Fruit fly (Drosophila melanogaster) whole organism, adult: ENCODE data around the gene CG2540.

ENCODE experiments used
- CG11617 ChIP-seq: fragments of 200-800 bp; sonication (Bioruptor generic); optimal IDR thresholded peaks from 2 replicates; lab custom pipeline; 2017; ENCODE audit warnings: mild to moderate bottlenecking, missing biosample characterization, missing genetic modification reagents, missing genetic modification characterization
- CG12768 ChIP-seq: fragments of 200-800 bp; sonication (Bioruptor generic); optimal IDR thresholded peaks from 2 replicates; lab custom pipeline; 2017; ENCODE audit warnings: missing biosample characterization, missing genetic modification characterization, mild to moderate bottlenecking, moderate library complexity, missing genetic modification reagents
- CG14711 ChIP-seq: fragments of 200-800 bp; sonication (Bioruptor generic); optimal IDR thresholded peaks from 2 replicates; lab custom pipeline; 2018; ENCODE audit warnings: missing biosample characterization, mild to moderate bottlenecking, missing genetic modification characterization, moderate library complexity
- CG1620 ChIP-seq: fragments of 200-800 bp; sonication (Bioruptor generic); optimal IDR thresholded peaks from 2 replicates; lab custom pipeline; 2016; ENCODE audit warnings: missing biosample characterization, missing genetic modification characterization
- CG33017 ChIP-seq: fragments of 200-800 bp; sonication (Bioruptor generic); optimal IDR thresholded peaks from 2 replicates; lab custom pipeline; 2018; ENCODE audit warnings: missing biosample characterization, mild to moderate bottlenecking, missing genetic modification characterization, moderate library complexity
- CG5204 ChIP-seq: fragments of 200-800 bp; sonication (Bioruptor generic); optimal IDR thresholded peaks from 2 replicates; lab custom pipeline; 2016; ENCODE audit warnings: missing biosample characterization, missing genetic modification characterization
- CG7045 ChIP-seq: fragments of 200-800 bp; sonication (Bioruptor generic); optimal IDR thresholded peaks from 2 replicates; lab custom pipeline; 2017; ENCODE audit warnings: missing biosample characterization, mild to moderate bottlenecking, missing genetic modification characterization
- CG7101 ChIP-seq: fragments of 200-800 bp; sonication (Bioruptor generic); optimal IDR thresholded peaks from 2 replicates; lab custom pipeline; 2018; ENCODE audit warnings: missing biosample characterization, mild to moderate bottlenecking, missing genetic modification characterization, moderate library complexity
- Clk ChIP-seq: fragments of 200-800 bp; sonication (Bioruptor generic); optimal IDR thresholded peaks from 2 replicates; lab custom pipeline; 2017; ENCODE audit warnings: missing biosample characterization, missing genetic modification characterization
- Crg-1 ChIP-seq: fragments of 200-800 bp; sonication (Bioruptor generic); optimal IDR thresholded peaks from 2 replicates; lab custom pipeline; 2016; ENCODE audit warnings: missing biosample characterization, missing genetic modification characterization
- Hr96 ChIP-seq: fragments of 200-800 bp; sonication (Bioruptor generic); optimal IDR thresholded peaks from 2 replicates; lab custom pipeline; 2016; ENCODE audit warnings: missing biosample characterization, missing genetic modification characterization
- Mnt ChIP-seq: fragments of 200-800 bp; sonication (Bioruptor generic); optimal IDR thresholded peaks from 2 replicates; lab custom pipeline; 2016; ENCODE audit warnings: missing biosample characterization, mild to moderate bottlenecking, missing genetic modification characterization
- bab1 ChIP-seq: fragments of 200-800 bp; sonication (Bioruptor generic); optimal IDR thresholded peaks from 3 replicates; lab custom pipeline; 2019; ENCODE audit warnings: missing biosample characterization, mild to moderate bottlenecking, missing genetic modification characterization, moderate library complexity
- cic ChIP-seq: fragments of 200-800 bp; sonication (Bioruptor generic); optimal IDR thresholded peaks from 2 replicates; lab custom pipeline; 2017; ENCODE audit warnings: missing biosample characterization, mild to moderate bottlenecking, missing genetic modification characterization, moderate library complexity
- cnc ChIP-seq, 2 experiments: fragments of >200 bp; optimal IDR thresholded peaks; 2 replicates each; lab custom pipeline; 2017
- kay ChIP-seq: fragments of 200-800 bp; sonication (Bioruptor generic); peaks from one replicate; lab custom pipeline; 2016; ENCODE audit warnings: missing biosample characterization, missing genetic modification characterization, borderline replicate concordance
- ovo ChIP-seq: fragments of 200-800 bp; sonication (Bioruptor generic); optimal IDR thresholded peaks from 2 replicates; lab custom pipeline; 2016; ENCODE audit warnings: missing biosample characterization, missing genetic modification characterization
- pad ChIP-seq: fragments of 200-800 bp; sonication (Bioruptor generic); optimal IDR thresholded peaks from 3 replicates; lab custom pipeline; 2017; ENCODE audit warnings: missing biosample characterization, missing genetic modification characterization, mild to moderate bottlenecking, moderate library complexity, missing genetic modification reagents
- tj ChIP-seq: fragments of 200-800 bp; sonication (Bioruptor generic); optimal IDR thresholded peaks from 3 replicates; lab custom pipeline; 2017; ENCODE audit warnings: missing biosample characterization, mild to moderate bottlenecking, missing genetic modification characterization, moderate library complexity
- toe ChIP-seq: fragments of 200-800 bp; sonication (Bioruptor generic); optimal IDR thresholded peaks from 2 replicates; lab custom pipeline; 2016; ENCODE audit warnings: missing biosample characterization, missing genetic modification characterization

Gene CG2540

DNA sequence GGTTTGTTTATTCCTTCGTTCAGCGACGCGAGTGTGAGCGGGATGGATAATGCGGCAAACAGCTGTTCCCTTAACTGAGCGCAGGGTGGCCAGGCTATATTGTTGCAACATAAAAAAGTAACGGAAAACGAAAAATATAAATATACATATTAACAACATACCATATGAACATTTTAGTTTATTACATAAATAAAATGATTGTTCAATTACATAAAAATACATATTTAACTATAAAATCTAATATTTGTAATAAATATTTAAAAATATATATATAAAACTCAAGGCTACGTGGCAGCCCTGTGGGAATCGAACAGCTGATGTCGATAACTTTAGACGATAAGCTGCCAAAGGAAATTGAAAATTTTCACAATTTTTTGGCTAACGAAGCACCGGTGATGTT, at the start of gene CG2540, which contains the start of gene Aven:
Gene CG2540, plus strand, starts transcription at position 315 of the 400 bp plus-strand sequence.
Gene Aven, minus strand, starts transcription at position 77 of the 400 bp plus-strand sequence.
- TF ChIP-seq CG12768 (GFP tag; lab: Kevin White, UChicago), result peak; percentile 71
- peak; percentile 99 for TF ChIP-seq CG14711 (tag; lab: Kevin White, UChicago)
- peak; percentile 91 for TF ChIP-seq CG11617 (GFP tag; lab: Kevin White, UChicago)
- peak; percentile 37 for TF ChIP-seq Clk (GFP tag; lab: Kevin White, UChicago)
- TF ChIP-seq kay, result peak; percentile 37
- TF ChIP-seq ovo (GFP tag; lab: Kevin White, UChicago), result peak; percentile 87
- peak; percentile 75 for TF ChIP-seq pad (GFP tag; lab: Kevin White, UChicago)
- peak; percentile 69 for TF ChIP-seq tj
- TF ChIP-seq Crg-1 (GFP tag; lab: Kevin White, UChicago), result peak; percentile 66
- TF ChIP-seq toe, result peak; percentile 34
- TF ChIP-seq cic (GFP tag; lab: Kevin White, UChicago), result peak; percentile 45
- TF ChIP-seq CG33017, result peak; percentile 87
- peak; percentile 94 for TF ChIP-seq bab1 (GFP tag; lab: Kevin White, UChicago)
- TF ChIP-seq cnc (optimal IDR thresholded peaks at IDR 0.05; lab: Kevin White, UChicago), result no peak
- peak; percentile 64 for TF ChIP-seq Mnt (GFP tag; lab: Kevin White, UChicago)
- TF ChIP-seq CG5204 (GFP tag; lab: Kevin White, UChicago), result no peak
- TF ChIP-seq Hr96 (GFP tag; lab: Kevin White, UChicago), result no peak
- TF ChIP-seq CG7045 (GFP tag; lab: Kevin White, UChicago), result peak; percentile 74
- TF ChIP-seq CG1620, result peak; percentile 31
- TF ChIP-seq CG7101 (tag; lab: Kevin White, UChicago), result peak; percentile 94

DNA sequence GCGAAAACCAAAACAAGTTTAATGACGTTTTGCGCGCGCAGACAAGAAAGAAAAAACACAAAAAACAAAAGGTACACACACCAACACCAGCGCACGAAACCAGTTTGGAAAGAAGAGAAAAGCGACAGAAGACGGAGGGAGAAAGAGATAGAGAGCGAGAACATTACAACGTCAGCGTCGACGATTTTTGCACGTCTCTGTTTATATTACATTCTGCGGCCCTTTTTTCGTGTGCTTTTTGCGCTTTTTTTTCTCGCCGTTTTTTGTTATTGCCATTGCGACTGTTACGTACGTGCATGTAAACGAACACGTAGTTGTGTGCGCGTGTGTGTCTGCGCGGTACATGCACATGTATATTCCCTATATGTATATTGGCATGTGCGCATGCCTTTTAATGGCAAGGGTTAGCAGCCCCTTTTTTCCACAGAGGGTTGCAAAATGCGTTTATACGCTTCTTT, 49.6 kb upstream of the CG2540 start:
- TF ChIP-seq Clk (GFP tag; lab: Kevin White, UChicago) (no peak), tj (peak; percentile 81), cnc (optimal IDR thresholded peaks at IDR 0.05; lab: Kevin White, UChicago) (no peak), CG11617 (GFP tag; lab: Kevin White, UChicago) (no peak), Hr96 (GFP tag; lab: Kevin White, UChicago) (no peak), CG33017 (no peak), CG1620 (no peak), kay (no peak), bab1 (GFP tag; lab: Kevin White, UChicago) (peak; percentile 15), cic (GFP tag; lab: Kevin White, UChicago) (no peak), ovo (GFP tag; lab: Kevin White, UChicago) (no peak), toe (no peak), CG5204 (GFP tag; lab: Kevin White, UChicago) (no peak), Mnt (GFP tag; lab: Kevin White, UChicago) (peak; percentile 74), CG7045 (GFP tag; lab: Kevin White, UChicago) (no peak), Crg-1 (GFP tag; lab: Kevin White, UChicago) (no peak), CG12768 (GFP tag; lab: Kevin White, UChicago) (no peak), pad (GFP tag; lab: Kevin White, UChicago) (no peak), CG7101 (tag; lab: Kevin White, UChicago) (no peak), CG14711 (tag; lab: Kevin White, UChicago) (no peak)

DNA sequence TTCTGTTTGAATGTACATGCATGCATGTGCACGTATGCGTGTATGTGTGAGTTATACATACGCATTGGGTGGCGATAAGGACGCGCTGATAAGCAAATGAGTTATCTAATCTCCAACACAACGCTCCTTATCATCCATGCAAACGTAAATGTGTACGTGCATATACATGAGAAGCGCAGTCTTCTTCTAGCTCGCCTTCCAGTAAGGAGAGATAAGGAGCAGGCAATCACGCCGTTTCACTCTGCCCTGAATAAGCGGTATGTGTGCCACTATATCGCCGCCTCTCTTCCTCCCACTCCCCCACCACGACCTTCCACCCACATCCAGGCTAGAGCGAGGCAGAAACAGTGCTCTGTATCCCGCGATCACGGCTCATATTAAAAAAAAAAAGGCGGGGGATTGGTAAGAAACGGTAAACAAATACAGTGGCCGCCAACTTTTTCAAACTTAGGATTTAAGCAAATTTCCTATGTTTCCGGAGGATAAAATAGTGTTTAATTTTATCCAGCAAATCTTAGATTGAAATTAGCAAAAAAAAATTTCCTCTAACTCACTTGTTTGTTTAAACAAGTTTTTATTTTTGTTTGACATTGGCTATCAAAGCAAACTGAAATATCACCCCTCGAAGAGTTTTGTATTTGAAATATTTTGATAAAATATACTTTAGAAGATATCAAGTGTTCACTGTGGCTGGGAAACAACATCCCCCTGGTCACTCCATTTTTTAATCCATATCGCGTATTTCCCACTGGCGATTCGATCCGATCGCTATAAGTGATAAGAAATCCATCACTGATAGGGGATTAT, 49.0 kb upstream of the CG2540 start:
- TF ChIP-seq Mnt (GFP tag; lab: Kevin White, UChicago), result peak; percentile 68
- TF ChIP-seq CG7101 (tag; lab: Kevin White, UChicago), result peak; percentile 42
- no peak for TF ChIP-seq CG14711 (tag; lab: Kevin White, UChicago)
- no peak for TF ChIP-seq CG1620
- peak; percentile 56 for TF ChIP-seq cic (GFP tag; lab: Kevin White, UChicago)
- TF ChIP-seq CG11617 (GFP tag; lab: Kevin White, UChicago), result no peak
- TF ChIP-seq pad (GFP tag; lab: Kevin White, UChicago), result peak; percentile 92
- peak; percentile 21 for TF ChIP-seq CG33017
- TF ChIP-seq Hr96 (GFP tag; lab: Kevin White, UChicago), result peak; percentile 14
- peak; percentile 6 for TF ChIP-seq ovo (GFP tag; lab: Kevin White, UChicago)

DNA sequence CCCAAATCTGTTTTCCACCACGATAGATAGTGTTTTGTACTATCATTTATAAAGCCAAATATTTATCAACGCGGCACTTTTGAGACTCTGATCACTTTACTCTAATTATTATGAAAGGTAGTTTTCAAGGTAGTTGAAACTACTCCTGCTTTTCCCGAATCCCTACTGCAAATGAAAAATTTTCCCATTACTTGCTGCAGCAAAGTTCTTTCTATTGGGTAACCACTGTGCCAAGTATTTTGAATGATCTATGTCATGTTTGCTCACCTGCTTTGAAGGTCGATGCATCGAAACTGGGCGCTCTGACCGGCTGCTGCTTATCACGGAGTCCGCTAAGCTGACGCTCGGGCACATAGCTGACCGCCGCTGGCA, 48.4 kb upstream of the CG2540 start:
- TF ChIP-seq CG5204 (GFP tag; lab: Kevin White, UChicago) (no peak), CG7045 (GFP tag; lab: Kevin White, UChicago) (no peak), Mnt (GFP tag; lab: Kevin White, UChicago) (no peak), pad (GFP tag; lab: Kevin White, UChicago) (no peak), kay (no peak), tj (no peak), CG7101 (tag; lab: Kevin White, UChicago) (no peak), CG12768 (GFP tag; lab: Kevin White, UChicago) (no peak), bab1 (GFP tag; lab: Kevin White, UChicago) (no peak), toe (no peak), CG33017 (no peak), cic (GFP tag; lab: Kevin White, UChicago) (no peak), CG1620 (no peak)

DNA sequence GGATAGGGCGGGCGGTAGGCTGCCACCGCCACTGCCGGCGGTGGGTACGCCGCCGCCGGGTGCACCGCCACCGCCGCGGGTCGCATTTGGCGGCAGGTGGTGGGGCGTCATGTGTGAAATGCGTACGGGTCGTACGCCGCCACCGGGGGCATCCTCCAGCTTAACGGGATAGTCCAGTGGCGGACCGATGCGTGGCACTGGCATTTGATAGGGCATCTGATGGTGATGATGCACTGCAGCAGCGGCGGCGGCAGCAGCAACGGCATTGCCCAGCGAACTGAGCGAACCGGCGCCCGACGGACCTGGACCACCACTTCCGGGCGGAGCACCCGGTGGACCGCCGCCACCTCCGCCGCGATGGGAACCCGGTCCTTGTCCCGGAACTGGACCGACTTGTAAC, 47.8 kb upstream of the CG2540 start:
- no peak for TF ChIP-seq Mnt (GFP tag; lab: Kevin White, UChicago)
- no peak for TF ChIP-seq kay

dm6 chrX:12582661-12582983, 47.1 kb upstream of the CG2540 start:
- TF ChIP-seq CG12768 (GFP tag; lab: Kevin White, UChicago) (no peak), CG5204 (GFP tag; lab: Kevin White, UChicago) (no peak), CG1620 (no peak), Crg-1 (GFP tag; lab: Kevin White, UChicago) (no peak)
